Fruit fly (Drosophila melanogaster) whole organism, embryonic: Measurements from ENCODE around the gene CG32305.

Experiments used
- BEAF-32 ChIP-seq: fragments of 200-800 bp; sonication (Bioruptor generic); optimal IDR thresholded peaks from 3 replicates; lab custom pipeline; 2017; ENCODE audit warnings: missing biosample characterization, missing genetic modification characterization, mild to moderate bottlenecking, moderate library complexity, missing genetic modification reagents
- CG1024 ChIP-seq: fragments of 200-800 bp; sonication (Bioruptor generic); IDR thresholded peaks from 2 replicates; pipeline ENCODE4 v1.3.6; 2022; ENCODE audit warnings: missing biosample characterization, missing genetic modification characterization
- CG10267 ChIP-seq: fragments of 200-800 bp; sonication (Bioruptor generic); optimal IDR thresholded peaks from 2 replicates; lab custom pipeline; 2018; ENCODE audit warnings: missing biosample characterization, mild to moderate bottlenecking, missing genetic modification characterization, moderate library complexity
- CG12104 ChIP-seq: fragments of 200-800 bp; sonication (Bioruptor generic); optimal IDR thresholded peaks from 3 replicates; lab custom pipeline; 2016; ENCODE audit warnings: missing biosample characterization, missing genetic modification characterization
- CG12155 ChIP-seq: fragments of 200-800 bp; sonication (Bioruptor generic); optimal IDR thresholded peaks from 3 replicates; lab custom pipeline; 2016; ENCODE audit warnings: missing biosample characterization, missing genetic modification characterization
- CG12236 ChIP-seq: fragments of 200-800 bp; sonication (Bioruptor generic); optimal IDR thresholded peaks from 2 replicates; lab custom pipeline; 2016; ENCODE audit warnings: missing biosample characterization, missing genetic modification characterization
- CG12299 ChIP-seq: fragments of 200-800 bp; sonication (Bioruptor generic); optimal IDR thresholded peaks from 2 replicates; lab custom pipeline; 2018; ENCODE audit warnings: missing biosample characterization, mild to moderate bottlenecking, missing genetic modification characterization
- CG12659 ChIP-seq: fragments of 200-800 bp; sonication (Bioruptor generic); optimal IDR thresholded peaks from 3 replicates; lab custom pipeline; 2017; ENCODE audit warnings: mild to moderate bottlenecking, missing biosample characterization, missing genetic modification reagents, missing genetic modification characterization
- CG13123 ChIP-seq: fragments of 200-800 bp; sonication (Bioruptor generic); optimal IDR thresholded peaks from 2 replicates; lab custom pipeline; 2016; ENCODE audit warnings: missing biosample characterization, missing genetic modification characterization
- CG14710 ChIP-seq: fragments of 200-800 bp; sonication (Bioruptor generic); optimal IDR thresholded peaks from 3 replicates; lab custom pipeline; 2019; ENCODE audit warnings: missing biosample characterization, mild to moderate bottlenecking, missing genetic modification characterization, moderate library complexity
- CG14860 ChIP-seq: fragments of 200-800 bp; sonication (Bioruptor generic); IDR thresholded peaks from 3 replicates; pipeline ENCODE4 v1.3.6; 2022; ENCODE audit warnings: missing biosample characterization, missing genetic modification characterization; ENCODE audit not compliant: partially characterized antibody
- CG15514 ChIP-seq: fragments of 200-800 bp; sonication (Bioruptor generic); optimal IDR thresholded peaks from 3 replicates; lab custom pipeline; 2017; ENCODE audit warnings: missing biosample characterization, missing genetic modification characterization, mild to moderate bottlenecking, moderate library complexity, missing genetic modification reagents
- CG16779 ChIP-seq: fragments of 200-800 bp; sonication (Bioruptor generic); IDR thresholded peaks from 2 replicates; pipeline ENCODE4 v1.3.6; 2022; ENCODE audit warnings: missing biosample characterization, missing genetic modification characterization
- CG17186 ChIP-seq: fragments of 200-800 bp; sonication (Bioruptor generic); optimal IDR thresholded peaks from 3 replicates; lab custom pipeline; 2017; ENCODE audit warnings: missing biosample characterization, missing genetic modification reagents, missing genetic modification characterization
- CG30403 ChIP-seq: fragments of 200-800 bp; sonication (Bioruptor generic); optimal IDR thresholded peaks from 3 replicates; lab custom pipeline; 2016; ENCODE audit warnings: missing biosample characterization, missing genetic modification characterization
- CG32772 ChIP-seq: fragments of 200-800 bp; sonication (Bioruptor generic); IDR thresholded peaks from 2 replicates; pipeline ENCODE4 v1.3.6; 2022; ENCODE audit warnings: missing biosample characterization, missing genetic modification characterization
- CG34422 ChIP-seq: fragments of 200-800 bp; sonication (Bioruptor generic); IDR thresholded peaks from 3 replicates; pipeline ENCODE4 v1.3.6; 2022; ENCODE audit warnings: missing biosample characterization, missing genetic modification characterization
- CG3847 ChIP-seq: fragments of 200-800 bp; sonication (Bioruptor generic); IDR thresholded peaks from 2 replicates; pipeline ENCODE4 v1.3.6; 2022; ENCODE audit warnings: missing biosample characterization, missing genetic modification characterization
- CG42726 ChIP-seq: fragments of 200-800 bp; sonication (Bioruptor generic); IDR thresholded peaks from 2 replicates; pipeline ENCODE4 v1.3.6; 2022; ENCODE audit warnings: missing biosample characterization, missing genetic modification characterization; ENCODE audit not compliant: partially characterized antibody
- CG6854 ChIP-seq: fragments of 200-800 bp; sonication (Bioruptor generic); optimal IDR thresholded peaks from 3 replicates; lab custom pipeline; 2017; ENCODE audit warnings: missing biosample characterization, mild to moderate bottlenecking, missing genetic modification characterization
- CG7357 ChIP-seq: fragments of 200-800 bp; sonication (Bioruptor generic); IDR thresholded peaks from 3 replicates; pipeline ENCODE4 v1.3.6; 2022; ENCODE audit warnings: missing biosample characterization, missing genetic modification characterization
- CG7745 ChIP-seq: fragments of 200-800 bp; sonication (Bioruptor generic); optimal IDR thresholded peaks from 2 replicates; lab custom pipeline; 2018; ENCODE audit warnings: missing biosample characterization, mild to moderate bottlenecking, missing genetic modification characterization, moderate library complexity
- CG7963 ChIP-seq: fragments of 200-800 bp; sonication (Bioruptor generic); IDR thresholded peaks from 3 replicates; pipeline ENCODE4 v1.3.6; 2022; ENCODE audit warnings: missing biosample characterization, missing genetic modification characterization; ENCODE audit not compliant: partially characterized antibody
- CG7987 ChIP-seq: fragments of 200-800 bp; sonication (Bioruptor generic); optimal IDR thresholded peaks from 2 replicates; lab custom pipeline; 2018; ENCODE audit warnings: missing biosample characterization, mild to moderate bottlenecking, missing genetic modification characterization, moderate library complexity
- CG9797 ChIP-seq: fragments of 200-800 bp; sonication (Bioruptor generic); optimal IDR thresholded peaks from 3 replicates; lab custom pipeline; 2018; ENCODE audit warnings: missing biosample characterization, mild to moderate bottlenecking, missing genetic modification characterization
- Dek ChIP-seq: fragments of 200-800 bp; sonication (Bioruptor generic); optimal IDR thresholded peaks from 3 replicates; lab custom pipeline; 2019; ENCODE audit warnings: missing biosample characterization, mild to moderate bottlenecking, missing genetic modification characterization, moderate library complexity
- E2f2 ChIP-seq: fragments of 200-800 bp; sonication (Bioruptor generic); IDR thresholded peaks from 2 replicates; pipeline ENCODE4 v1.3.6; 2022; ENCODE audit warnings: missing biosample characterization, missing genetic modification characterization
- Elba2 ChIP-seq: fragments of 200-800 bp; sonication (Bioruptor generic); optimal IDR thresholded peaks from 3 replicates; lab custom pipeline; 2016; ENCODE audit warnings: missing biosample characterization, missing genetic modification characterization
- Ets65A ChIP-seq: fragments of 200-800 bp; sonication (Bioruptor generic); peaks from one replicate; lab custom pipeline; 2016; ENCODE audit warnings: missing biosample characterization, missing genetic modification characterization
- Lhr ChIP-seq: fragments of 200-800 bp; sonication (Bioruptor generic); optimal IDR thresholded peaks from 3 replicates; lab custom pipeline; 2017; ENCODE audit warnings: mild to moderate bottlenecking, missing biosample characterization, missing genetic modification reagents, missing genetic modification characterization
- MBD-R2 ChIP-seq: fragments of 200-800 bp; sonication (Bioruptor generic); IDR thresholded peaks from 2 replicates; pipeline ENCODE4 v1.3.6; 2022; ENCODE audit warnings: missing biosample characterization, missing genetic modification characterization
- Myb ChIP-seq: fragments of 200-800 bp; sonication (Bioruptor generic); optimal IDR thresholded peaks from 2 replicates; lab custom pipeline; 2016; ENCODE audit warnings: missing biosample characterization, missing genetic modification characterization
- Opbp ChIP-seq: fragments of 200-800 bp; sonication (Bioruptor generic); IDR thresholded peaks from 3 replicates; pipeline ENCODE4 v1.3.6; 2022; ENCODE audit warnings: missing biosample characterization, missing genetic modification characterization; ENCODE audit not compliant: partially characterized antibody
- Stat92E ChIP-seq, 3 experiments: fragments of >200 bp in 2 of 3; fragments of 200-800 bp in 1 of 3; sonication (Bioruptor generic) in 1 of 3; optimal IDR thresholded peaks; 2 replicates each; lab custom pipeline; 2017 to 2019; ENCODE audit warnings: missing biosample characterization in 3 of 3, missing genetic modification characterization in 3 of 3, mild to moderate bottlenecking in 1 of 3, moderate library complexity in 1 of 3
- amos ChIP-seq: fragments of 200-800 bp; sonication (Bioruptor generic); IDR thresholded peaks from 2 replicates; pipeline ENCODE4 v1.3.6; 2022; ENCODE audit warnings: missing biosample characterization, missing genetic modification characterization; ENCODE audit not compliant: partially characterized antibody
- dpn ChIP-seq, 2 experiments: fragments of 200-800 bp; sonication (Bioruptor generic); optimal IDR thresholded peaks; 3 replicates each; lab custom pipeline; 2016; ENCODE audit warnings: missing biosample characterization in 2 of 2, missing genetic modification characterization in 2 of 2
- eyg ChIP-seq: fragments of 200-800 bp; sonication (Bioruptor generic); optimal IDR thresholded peaks from 3 replicates; lab custom pipeline; 2016; ENCODE audit warnings: missing biosample characterization, missing genetic modification characterization
- lab ChIP-seq: fragments of 200-800 bp; sonication (Bioruptor generic); optimal IDR thresholded peaks from 3 replicates; lab custom pipeline; 2017; ENCODE audit warnings: missing biosample characterization, missing genetic modification characterization, mild to moderate bottlenecking, moderate library complexity, missing genetic modification reagents
- lilli ChIP-seq: fragments of 200-800 bp; sonication (Bioruptor generic); optimal IDR thresholded peaks from 3 replicates; lab custom pipeline; 2016; ENCODE audit warnings: missing biosample characterization, missing genetic modification characterization
- mirr ChIP-seq: fragments of 200-800 bp; sonication (Bioruptor generic); optimal IDR thresholded peaks from 3 replicates; lab custom pipeline; 2018; ENCODE audit warnings: missing biosample characterization, mild to moderate bottlenecking, missing genetic modification characterization
- pan ChIP-seq, 4 experiments: fragments of >200 bp in 3 of 4; fragments of 200-800 bp in 1 of 4; sonication (Bioruptor generic) in 1 of 4; optimal IDR thresholded peaks in 3 of 4; IDR thresholded peaks in 1 of 4; 2 replicates each; pipeline versions ENCODE4 v1.3.6 to Lab custom; 2017 to 2022; ENCODE audit warnings: missing biosample characterization in 2 of 4, missing genetic modification characterization in 2 of 4, mixed read lengths in 1 of 4
- pros ChIP-seq: fragments of 200-800 bp; sonication (Bioruptor generic); optimal IDR thresholded peaks from 3 replicates; lab custom pipeline; 2019; ENCODE audit warnings: missing biosample characterization, mild to moderate bottlenecking, missing genetic modification characterization, moderate library complexity
- pzg ChIP-seq: fragments of 200-800 bp; sonication (Bioruptor generic); optimal IDR thresholded peaks from 3 replicates; lab custom pipeline; 2018; ENCODE audit warnings: missing biosample characterization, mild to moderate bottlenecking, missing genetic modification characterization, moderate library complexity
- row ChIP-seq: fragments of 200-800 bp; sonication (Bioruptor generic); IDR thresholded peaks from 3 replicates; pipeline ENCODE4 v1.3.6; 2022; ENCODE audit warnings: missing biosample characterization, missing genetic modification characterization
- ttk ChIP-seq: fragments of 200-800 bp; sonication (Bioruptor generic); IDR thresholded peaks from 2 replicates; pipeline ENCODE4 v2.1.2; 2022; ENCODE audit warnings: missing biosample characterization, missing genetic modification characterization
- wek ChIP-seq: fragments of 200-800 bp; sonication (Bioruptor generic); optimal IDR thresholded peaks from 3 replicates; lab custom pipeline; 2018; ENCODE audit warnings: missing biosample characterization, mild to moderate bottlenecking, missing genetic modification characterization, moderate library complexity
- zen ChIP-seq: fragments of 200-800 bp; sonication (Bioruptor generic); optimal IDR thresholded peaks from 3 replicates; lab custom pipeline; 2018; ENCODE audit warnings: missing biosample characterization, mild to moderate bottlenecking, missing genetic modification characterization, moderate library complexity

Gene CG32305

dm6 chr3L:2237034-2237433, 11.4 kb upstream of the CG32305 start, which contains the start of gene CG9018 (continued):
- 0 out of 3 replicates have a peak, but pooled peaks have one; percentile 5 for TF ChIP-seq row (GFP tag; lab: Robert Waterston, UW)
- peak; percentile 20 for TF ChIP-seq zen (tag; lab: Kevin White, UChicago)
- no peak for TF ChIP-seq CG7987 (GFP tag; lab: Kevin White, UChicago)
- TF ChIP-seq Lhr: peak; percentile 79
- no peak for TF ChIP-seq ttk
- peak; percentile 68 for TF ChIP-seq CG3847 (GFP tag; lab: Robert Waterston, UW)
- TF ChIP-seq E2f2 (GFP tag; lab: Robert Waterston, UW): peak; percentile 99
- peak; percentile 91 for TF ChIP-seq CG9797 (GFP tag; lab: Kevin White, UChicago)
- no peak for TF ChIP-seq CG12104 (GFP tag; lab: Kevin White, UChicago)
- TF ChIP-seq Elba2 (GFP tag; lab: Kevin White, UChicago): peak; percentile 17
- TF ChIP-seq MBD-R2 (GFP tag; lab: Robert Waterston, UW): 0 out of 2 replicates have a peak, but pooled peaks have one; percentile 36
- 0 out of 2 replicates have a peak, but pooled peaks have one; percentile 21 for TF ChIP-seq amos (GFP tag; lab: Robert Waterston, UW)
- TF ChIP-seq Dek (tag; lab: Kevin White, UChicago): peak; percentile 12
- peak; percentile 56 for TF ChIP-seq CG10267 (tag; lab: Kevin White, UChicago)
- TF ChIP-seq Opbp (GFP tag; lab: Robert Waterston, UW): peak; percentile 39; the same call in 1 of the 3 replicates
- TF ChIP-seq CG12236 (GFP tag; lab: Kevin White, UChicago): no peak
- peak in 1 of 2 experiments; percentile 29 for TF ChIP-seq dpn (GFP tag; optimal IDR thresholded peaks at IDR 0.05; lab: Kevin White, UChicago)
- TF ChIP-seq CG14710 (tag; lab: Kevin White, UChicago): peak; percentile 77
- peak; percentile 50 for TF ChIP-seq BEAF-32 (GFP tag; lab: Kevin White, UChicago)
- TF ChIP-seq wek (GFP tag; lab: Kevin White, UChicago): no peak
- TF ChIP-seq CG15514 (GFP tag; lab: Kevin White, UChicago): peak; percentile 48
- TF ChIP-seq CG42726 (GFP tag; lab: Robert Waterston, UW): peak; percentile 11; the same call in 1 of the 2 replicates
- TF ChIP-seq CG16779 (GFP tag; lab: Robert Waterston, UW): no peak
- 0 out of 3 replicates have a peak, but pooled peaks have one; percentile 16 for TF ChIP-seq CG7963 (GFP tag; lab: Robert Waterston, UW)
- peak; percentile 54 for TF ChIP-seq pros (GFP tag; lab: Kevin White, UChicago)
- peak; percentile 41 for TF ChIP-seq CG12659 (GFP tag; lab: Kevin White, UChicago)
- TF ChIP-seq CG34422 (GFP tag; lab: Robert Waterston, UW): 0 out of 3 replicates have a peak, but pooled peaks have one; percentile 30
- peak; percentile 72 for TF ChIP-seq Myb (GFP tag; lab: Kevin White, UChicago)
- TF ChIP-seq CG17186 (GFP tag; lab: Kevin White, UChicago): peak; percentile 16
- TF ChIP-seq CG32772 (GFP tag; lab: Robert Waterston, UW): no peak
- no peak for TF ChIP-seq lilli

dm6 chr3L:2237543-2238233, 10.7 kb upstream of the CG32305 start, which contains the start of gene ACXD:
Gene ACXD, plus strand, starts transcription at chr3L:2237608.
- TF ChIP-seq pan (optimal IDR thresholded peaks at IDR 0.05; lab: Kevin White, UChicago): no peak
- TF ChIP-seq pan (GFP tag; optimal IDR thresholded peaks at IDR 0.05 in 1 of 2, IDR thresholded peaks at IDR 0.05 in 1 of 2): peak in 1 of 2 experiments; percentile 32
- TF ChIP-seq CG1024: no peak
- TF ChIP-seq CG7357 (GFP tag; lab: Robert Waterston, UW): no peak
- no peak for TF ChIP-seq CG13123
- no peak for TF ChIP-seq pzg (GFP tag; lab: Kevin White, UChicago)
- no peak for TF ChIP-seq CG6854 (GFP tag; lab: Kevin White, UChicago)
- TF ChIP-seq mirr (GFP tag; lab: Kevin White, UChicago): peak; percentile 4
- TF ChIP-seq CG12299 (tag; lab: Kevin White, UChicago): no peak
- TF ChIP-seq CG14860: no peak
- TF ChIP-seq Stat92E (GFP tag; optimal IDR thresholded peaks at IDR 0.05; lab: Kevin White, UChicago): no peak
- TF ChIP-seq eyg (GFP tag; lab: Kevin White, UChicago): no peak
- TF ChIP-seq CG30403 (GFP tag; lab: Kevin White, UChicago): no peak
- TF ChIP-seq CG12155: no peak
- TF ChIP-seq lilli: no peak
- TF ChIP-seq CG7745 (tag; lab: Kevin White, UChicago): peak; percentile 88
- peak; percentile 28 for TF ChIP-seq Ets65A (GFP tag; lab: Kevin White, UChicago)
- TF ChIP-seq lab (GFP tag; lab: Kevin White, UChicago): peak; percentile 73
